Fruit fly (Drosophila melanogaster) whole organism, adult: ENCODE results near the gene CG6576.

ENCODE experiments used
- CG11617 ChIP-seq: fragments of 200-800 bp; sonication (Bioruptor generic); optimal IDR thresholded peaks from 2 replicates; lab custom pipeline; 2017; ENCODE audit warnings: mild to moderate bottlenecking, missing biosample characterization, missing genetic modification reagents, missing genetic modification characterization
- CG12768 ChIP-seq: fragments of 200-800 bp; sonication (Bioruptor generic); optimal IDR thresholded peaks from 2 replicates; lab custom pipeline; 2017; ENCODE audit warnings: missing biosample characterization, missing genetic modification characterization, mild to moderate bottlenecking, moderate library complexity, missing genetic modification reagents
- CG14711 ChIP-seq: fragments of 200-800 bp; sonication (Bioruptor generic); optimal IDR thresholded peaks from 2 replicates; lab custom pipeline; 2018; ENCODE audit warnings: missing biosample characterization, mild to moderate bottlenecking, missing genetic modification characterization, moderate library complexity
- CG1620 ChIP-seq: fragments of 200-800 bp; sonication (Bioruptor generic); optimal IDR thresholded peaks from 2 replicates; lab custom pipeline; 2016; ENCODE audit warnings: missing biosample characterization, missing genetic modification characterization
- CG33017 ChIP-seq: fragments of 200-800 bp; sonication (Bioruptor generic); optimal IDR thresholded peaks from 2 replicates; lab custom pipeline; 2018; ENCODE audit warnings: missing biosample characterization, mild to moderate bottlenecking, missing genetic modification characterization, moderate library complexity
- CG5204 ChIP-seq: fragments of 200-800 bp; sonication (Bioruptor generic); optimal IDR thresholded peaks from 2 replicates; lab custom pipeline; 2016; ENCODE audit warnings: missing biosample characterization, missing genetic modification characterization
- CG7045 ChIP-seq: fragments of 200-800 bp; sonication (Bioruptor generic); optimal IDR thresholded peaks from 2 replicates; lab custom pipeline; 2017; ENCODE audit warnings: missing biosample characterization, mild to moderate bottlenecking, missing genetic modification characterization
- CG7101 ChIP-seq: fragments of 200-800 bp; sonication (Bioruptor generic); optimal IDR thresholded peaks from 2 replicates; lab custom pipeline; 2018; ENCODE audit warnings: missing biosample characterization, mild to moderate bottlenecking, missing genetic modification characterization, moderate library complexity
- Clk ChIP-seq: fragments of 200-800 bp; sonication (Bioruptor generic); optimal IDR thresholded peaks from 2 replicates; lab custom pipeline; 2017; ENCODE audit warnings: missing biosample characterization, missing genetic modification characterization
- Crg-1 ChIP-seq: fragments of 200-800 bp; sonication (Bioruptor generic); optimal IDR thresholded peaks from 2 replicates; lab custom pipeline; 2016; ENCODE audit warnings: missing biosample characterization, missing genetic modification characterization
- Hr96 ChIP-seq: fragments of 200-800 bp; sonication (Bioruptor generic); optimal IDR thresholded peaks from 2 replicates; lab custom pipeline; 2016; ENCODE audit warnings: missing biosample characterization, missing genetic modification characterization
- Mnt ChIP-seq: fragments of 200-800 bp; sonication (Bioruptor generic); optimal IDR thresholded peaks from 2 replicates; lab custom pipeline; 2016; ENCODE audit warnings: missing biosample characterization, mild to moderate bottlenecking, missing genetic modification characterization
- bab1 ChIP-seq: fragments of 200-800 bp; sonication (Bioruptor generic); optimal IDR thresholded peaks from 3 replicates; lab custom pipeline; 2019; ENCODE audit warnings: missing biosample characterization, mild to moderate bottlenecking, missing genetic modification characterization, moderate library complexity
- cic ChIP-seq: fragments of 200-800 bp; sonication (Bioruptor generic); optimal IDR thresholded peaks from 2 replicates; lab custom pipeline; 2017; ENCODE audit warnings: missing biosample characterization, mild to moderate bottlenecking, missing genetic modification characterization, moderate library complexity
- cnc ChIP-seq, 2 experiments: fragments of >200 bp; optimal IDR thresholded peaks; 2 replicates each; lab custom pipeline; 2017
- kay ChIP-seq: fragments of 200-800 bp; sonication (Bioruptor generic); peaks from one replicate; lab custom pipeline; 2016; ENCODE audit warnings: missing biosample characterization, missing genetic modification characterization, borderline replicate concordance
- ovo ChIP-seq: fragments of 200-800 bp; sonication (Bioruptor generic); optimal IDR thresholded peaks from 2 replicates; lab custom pipeline; 2016; ENCODE audit warnings: missing biosample characterization, missing genetic modification characterization
- pad ChIP-seq: fragments of 200-800 bp; sonication (Bioruptor generic); optimal IDR thresholded peaks from 3 replicates; lab custom pipeline; 2017; ENCODE audit warnings: missing biosample characterization, missing genetic modification characterization, mild to moderate bottlenecking, moderate library complexity, missing genetic modification reagents
- tj ChIP-seq: fragments of 200-800 bp; sonication (Bioruptor generic); optimal IDR thresholded peaks from 3 replicates; lab custom pipeline; 2017; ENCODE audit warnings: missing biosample characterization, mild to moderate bottlenecking, missing genetic modification characterization, moderate library complexity
- toe ChIP-seq: fragments of 200-800 bp; sonication (Bioruptor generic); optimal IDR thresholded peaks from 2 replicates; lab custom pipeline; 2016; ENCODE audit warnings: missing biosample characterization, missing genetic modification characterization

The CG6576 gene

DNA sequence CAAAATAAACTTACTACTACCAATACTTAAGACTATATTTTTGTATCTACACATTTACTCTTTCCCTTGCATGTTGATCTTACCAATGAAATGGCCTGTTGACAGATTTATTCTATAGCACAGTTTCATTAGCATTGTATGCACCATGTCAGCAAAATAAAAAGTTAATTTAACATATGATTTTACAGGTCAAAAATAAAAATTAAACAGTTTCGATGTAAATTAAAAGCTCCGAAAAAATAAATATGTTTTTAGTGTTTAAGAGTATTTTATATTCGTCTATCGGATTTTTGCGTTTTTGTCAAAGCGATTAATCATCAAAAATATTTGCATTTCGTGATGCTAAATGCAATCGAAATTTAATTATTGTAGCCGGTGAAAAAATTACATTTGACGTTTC, 7.5 kb upstream of the CG6576 start:
- no peak for TF ChIP-seq ovo (GFP tag; lab: Kevin White, UChicago)
- no peak for TF ChIP-seq CG11617 (GFP tag; lab: Kevin White, UChicago)

DNA sequence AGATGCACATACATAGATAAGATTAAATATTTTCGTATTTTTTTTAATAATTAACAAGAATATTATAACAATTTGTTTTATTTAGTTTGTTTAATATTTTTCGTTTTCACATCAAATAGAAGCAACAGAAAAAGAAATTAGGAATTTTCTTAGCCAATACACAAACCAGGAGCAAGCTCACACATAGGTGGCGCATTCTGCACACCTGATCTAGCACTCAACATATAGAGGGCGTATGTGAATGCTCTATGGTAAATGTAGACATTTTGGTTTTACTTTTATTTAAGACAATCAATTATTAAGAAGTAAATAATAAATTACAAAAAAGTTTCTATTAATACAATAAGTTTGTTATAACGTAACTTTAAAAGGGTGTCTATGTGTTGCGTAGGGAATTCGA, 7.0 kb upstream of the CG6576 start:
- TF ChIP-seq Clk (GFP tag; lab: Kevin White, UChicago) = no peak
- TF ChIP-seq CG1620 = peak; percentile 89
- no peak for TF ChIP-seq CG11617 (GFP tag; lab: Kevin White, UChicago)
- TF ChIP-seq CG33017 = no peak
- no peak for TF ChIP-seq pad (GFP tag; lab: Kevin White, UChicago)
- TF ChIP-seq Mnt (GFP tag; lab: Kevin White, UChicago) = no peak
- TF ChIP-seq CG14711 (tag; lab: Kevin White, UChicago) = peak; percentile 3
- TF ChIP-seq ovo (GFP tag; lab: Kevin White, UChicago) = peak; percentile 34
- TF ChIP-seq toe (GFP tag; lab: Kevin White, UChicago) = peak; percentile 29
- no peak for TF ChIP-seq CG7045
- TF ChIP-seq cnc (optimal IDR thresholded peaks at IDR 0.05; lab: Kevin White, UChicago) = no peak
- TF ChIP-seq bab1 (GFP tag; lab: Kevin White, UChicago) = no peak
- TF ChIP-seq Crg-1 (GFP tag; lab: Kevin White, UChicago) = peak; percentile 74
- TF ChIP-seq cic (GFP tag; lab: Kevin White, UChicago) = no peak
- peak; percentile 48 for TF ChIP-seq CG7101
- no peak for TF ChIP-seq CG12768 (GFP tag; lab: Kevin White, UChicago)
- no peak for TF ChIP-seq Hr96 (GFP tag; lab: Kevin White, UChicago)
- no peak for TF ChIP-seq tj (GFP tag; lab: Kevin White, UChicago)
- no peak for TF ChIP-seq kay
- no peak for TF ChIP-seq CG5204 (GFP tag; lab: Kevin White, UChicago)

DNA sequence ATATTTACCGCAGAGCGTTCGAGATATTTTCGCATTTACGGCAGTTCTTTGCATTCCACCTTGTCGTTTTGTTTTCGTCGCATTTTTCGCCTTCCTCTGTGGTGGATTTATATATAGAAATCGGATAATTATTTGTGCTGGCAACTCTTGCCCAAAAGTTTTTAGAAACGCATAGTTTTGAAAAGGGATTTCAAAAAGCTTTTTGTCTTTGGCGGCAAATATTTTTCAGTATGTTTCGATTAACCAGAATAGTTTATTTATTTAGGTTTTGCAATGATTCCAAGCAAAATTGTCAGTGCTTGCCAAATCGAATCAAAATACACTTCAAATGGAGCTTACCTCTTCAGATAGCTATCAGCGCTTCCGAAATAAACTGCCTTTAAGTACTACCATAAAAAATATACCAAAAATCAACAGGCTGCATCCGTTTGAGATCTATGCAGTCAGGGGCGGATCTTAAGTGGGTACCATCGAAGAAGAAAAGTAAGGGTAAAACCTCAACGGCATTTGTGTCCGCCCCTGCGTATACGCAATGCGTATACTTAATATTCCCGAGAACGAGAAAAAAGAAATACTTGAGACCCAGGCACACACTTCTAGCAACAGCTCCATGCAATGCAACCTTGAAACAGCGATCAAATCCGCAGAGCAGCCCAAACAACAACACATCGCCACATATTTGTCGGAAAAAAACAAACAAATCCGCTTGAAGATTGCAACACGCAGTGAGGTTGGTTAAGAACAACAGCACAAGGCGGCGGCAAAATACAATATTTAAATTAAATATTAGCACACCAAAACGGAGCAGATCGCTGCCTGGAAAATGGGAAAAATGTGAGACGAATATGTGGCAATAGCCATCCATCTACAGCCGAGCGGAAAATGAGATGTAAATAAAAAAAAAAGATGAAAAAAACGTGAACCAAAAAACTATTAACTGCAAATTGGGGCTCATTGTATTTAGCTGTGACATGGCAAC, 5.8 kb upstream of the CG6576 start, which contains the start of gene CG13306:
Gene CG13306 (minus strand): TSS at position 51 of the 979 bp plus-strand sequence.
- TF ChIP-seq kay = peak; percentile 62
- TF ChIP-seq cnc (optimal IDR thresholded peaks at IDR 0.05; lab: Kevin White, UChicago) = no peak
- TF ChIP-seq CG14711 (tag; lab: Kevin White, UChicago) = no peak
- no peak for TF ChIP-seq CG11617 (GFP tag; lab: Kevin White, UChicago)
- TF ChIP-seq bab1 (GFP tag; lab: Kevin White, UChicago) = no peak
- no peak for TF ChIP-seq Crg-1 (GFP tag; lab: Kevin White, UChicago)

DNA sequence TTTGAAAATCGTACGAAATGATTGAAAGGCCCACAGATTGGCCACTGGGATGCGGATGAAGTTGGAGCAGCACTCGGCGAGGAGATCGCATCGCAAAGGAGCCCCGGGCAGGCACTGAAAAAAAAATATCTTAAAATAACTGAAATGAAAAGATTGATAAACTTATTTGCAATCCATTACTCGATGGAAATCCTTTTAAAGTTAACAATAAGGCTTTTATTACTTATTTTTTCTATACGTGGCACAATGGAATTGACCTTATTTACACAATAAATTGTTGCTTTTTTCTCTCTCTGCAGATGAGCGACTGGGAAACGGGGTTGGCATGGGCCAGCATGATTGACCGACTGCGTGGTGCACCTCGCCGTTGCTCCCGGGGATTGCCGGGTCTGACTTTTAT, 4.5 kb upstream of the CG6576 start:
- TF ChIP-seq CG14711 (tag; lab: Kevin White, UChicago) (no peak), cnc (optimal IDR thresholded peaks at IDR 0.05; lab: Kevin White, UChicago) (no peak), Crg-1 (GFP tag; lab: Kevin White, UChicago) (no peak), tj (GFP tag; lab: Kevin White, UChicago) (no peak), bab1 (GFP tag; lab: Kevin White, UChicago) (no peak), kay (no peak), CG11617 (GFP tag; lab: Kevin White, UChicago) (no peak), toe (GFP tag; lab: Kevin White, UChicago) (no peak), Clk (GFP tag; lab: Kevin White, UChicago) (no peak), CG12768 (GFP tag; lab: Kevin White, UChicago) (no peak), cic (GFP tag; lab: Kevin White, UChicago) (no peak), CG33017 (no peak), CG5204 (GFP tag; lab: Kevin White, UChicago) (no peak)

DNA sequence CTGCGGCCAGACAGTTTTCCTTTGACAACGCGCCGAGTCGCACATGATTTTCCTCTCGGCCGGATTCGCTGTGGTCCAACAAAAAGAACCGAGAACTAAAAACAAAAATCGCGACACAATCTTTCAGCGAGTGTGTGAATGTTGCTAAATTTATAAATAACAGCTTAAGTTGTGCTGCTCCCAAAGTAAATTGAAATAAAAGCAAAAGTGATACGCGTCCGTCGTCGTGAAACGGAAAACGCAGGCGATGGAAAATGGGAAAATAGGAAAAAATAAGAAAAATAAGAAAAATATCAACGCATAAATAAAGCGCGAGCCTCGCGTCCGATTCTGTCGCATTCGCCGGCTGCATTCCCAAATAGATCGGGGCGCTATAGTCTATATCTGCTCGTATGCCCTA, 2.2 kb upstream of the CG6576 start, which contains the start of gene Fhos:
Gene Fhos (plus strand): TSS at position 28 of the 400 bp plus-strand sequence.
- TF ChIP-seq CG7101 (no peak), Hr96 (GFP tag; lab: Kevin White, UChicago) (no peak), kay (no peak), CG33017 (no peak), Crg-1 (GFP tag; lab: Kevin White, UChicago) (no peak), toe (GFP tag; lab: Kevin White, UChicago) (no peak), Clk (GFP tag; lab: Kevin White, UChicago) (no peak), cnc (optimal IDR thresholded peaks at IDR 0.05; lab: Kevin White, UChicago) (no peak), Mnt (GFP tag; lab: Kevin White, UChicago) (no peak), CG1620 (no peak), pad (GFP tag; lab: Kevin White, UChicago) (no peak), bab1 (GFP tag; lab: Kevin White, UChicago) (no peak), ovo (GFP tag; lab: Kevin White, UChicago) (no peak), cic (GFP tag; lab: Kevin White, UChicago) (no peak), CG5204 (GFP tag; lab: Kevin White, UChicago) (no peak), tj (GFP tag; lab: Kevin White, UChicago) (no peak)

DNA sequence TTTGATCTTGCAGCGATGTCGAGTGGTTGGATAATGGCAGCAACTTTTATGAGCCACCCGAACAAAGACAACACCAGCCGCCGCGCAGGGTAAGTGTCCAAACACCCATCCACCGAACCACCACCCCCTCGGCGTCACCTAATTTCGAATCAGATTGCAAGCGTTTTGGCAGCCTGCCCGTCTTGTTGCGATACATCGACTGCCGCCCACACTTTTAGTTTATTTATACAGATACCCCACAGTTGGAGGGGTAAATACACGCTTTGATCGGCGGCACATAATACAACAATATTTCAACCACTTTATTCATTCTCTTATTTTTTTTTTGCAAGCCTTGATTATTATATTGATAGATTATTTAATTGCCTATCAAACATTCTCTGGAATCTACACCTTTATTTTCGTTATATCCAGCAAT, 7.3 kb downstream of the CG6576 start:
- TF ChIP-seq bab1 (GFP tag; lab: Kevin White, UChicago) (peak; percentile 25), toe (GFP tag; lab: Kevin White, UChicago) (peak; percentile 8), CG11617 (GFP tag; lab: Kevin White, UChicago) (peak; percentile 7), CG7101 (peak; percentile 4), kay (peak; percentile 73), Hr96 (GFP tag; lab: Kevin White, UChicago) (no peak), Mnt (GFP tag; lab: Kevin White, UChicago) (peak; percentile 56), Crg-1 (GFP tag; lab: Kevin White, UChicago) (no peak), CG12768 (GFP tag; lab: Kevin White, UChicago) (no peak)
